Worm (Caenorhabditis elegans) whole organism, L4 larva: ENCODE measurements around the gene mab-21.

Experiments
- D1046.2 ChIP-seq: fragments of 200-800 bp; sonication (Bioruptor generic); IDR thresholded peaks from 2 replicates; pipeline ENCODE4 v1.3.6; 2022; ENCODE audit warnings: missing genetic modification characterization, missing compliant biosample characterization
- aly-2 ChIP-seq: sonication (generic microtip); optimal IDR thresholded peaks from 2 replicates; lab custom pipeline; 2018; ENCODE audit warnings: missing biosample characterization, missing genetic modification characterization
- duxl-1 ChIP-seq: sonication (generic microtip); optimal IDR thresholded peaks from 2 replicates; lab custom pipeline; 2016; ENCODE audit warnings: mild to moderate bottlenecking, missing genetic modification characterization, moderate library complexity, missing compliant biosample characterization; ENCODE audit not compliant: poor library complexity
- lin-39 ChIP-seq: fragments of 150-350 bp; optimal IDR thresholded peaks from 2 replicates; lab custom pipeline; 2014; ENCODE audit warnings: missing biosample characterization, missing genetic modification reagents, missing genetic modification characterization
- nhr-77 ChIP-seq: fragments of 150-350 bp; optimal IDR thresholded peaks from 2 replicates; lab custom pipeline; 2014; ENCODE audit warnings: missing biosample characterization, missing genetic modification characterization
- pha-4 ChIP-seq, 2 experiments: fragments of 150-350 bp in 1 of 2; fragments of 200-800 bp in 1 of 2; sonication (Bioruptor generic) in 1 of 2; IDR thresholded peaks in 1 of 2; optimal IDR thresholded peaks in 1 of 2; 2 replicates each; pipeline versions ENCODE4 v1.3.6 to Lab custom; 2014 to 2022; ENCODE audit warnings: missing genetic modification characterization in 2 of 2, missing genetic modification reagents in 2 of 2, missing biosample characterization in 1 of 2, missing compliant biosample characterization in 1 of 2
- skn-1 ChIP-seq: fragments of 150-350 bp; optimal IDR thresholded peaks from 2 replicates; lab custom pipeline; 2014; ENCODE audit warnings: missing biosample characterization, missing genetic modification characterization
- ztf-11 ChIP-seq: fragments of 150-350 bp; optimal IDR thresholded peaks from 2 replicates; lab custom pipeline; 2014; ENCODE audit warnings: missing biosample characterization, missing genetic modification characterization

ce11 chrIII:4643262-4643661, 42.7 kb downstream of the mab-21 start, which contains the start of gene pfas-1:
- TF ChIP-seq ztf-11 (tag; lab: Kevin White, UChicago) (no peak), nhr-77 (no peak), lin-39 (tag; lab: Kevin White, UChicago) (no peak), skn-1 (no peak), D1046.2 (GFP tag; lab: Robert Waterston, UW) (no peak), pha-4 (GFP tag; IDR thresholded peaks at IDR 0.05; lab: Robert Waterston, UW) (no peak), pha-4 (tag; optimal IDR thresholded peaks at IDR 0.05; lab: Kevin White, UChicago) (no peak), duxl-1 (tag; lab: Kevin White, UChicago) (no peak), aly-2 (no peak)
